Worm (Caenorhabditis elegans): ENCODE results near the gene chmp-7.

DNA sequence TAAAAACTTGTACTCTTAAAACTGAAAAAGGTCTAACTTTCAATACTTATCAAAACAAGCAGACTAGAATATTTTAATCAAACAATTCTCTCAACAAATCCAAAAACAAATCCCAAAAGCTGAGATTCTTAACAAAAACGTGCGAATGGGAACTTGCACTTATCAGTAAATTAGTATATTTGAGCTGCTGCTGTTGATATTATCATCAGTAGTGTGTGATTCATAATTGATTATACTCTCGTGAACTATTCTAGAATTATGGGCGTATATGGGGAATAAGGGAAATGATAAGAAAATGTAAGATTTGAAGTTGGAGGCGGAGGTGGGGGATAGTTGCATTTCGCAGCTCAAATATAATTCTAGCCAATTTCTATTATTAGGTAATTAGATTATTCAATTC is 40.6 kb upstream of the chmp-7 start:
- TF ChIP-seq aly-2 (tag; optimal IDR thresholded peaks at IDR 0.05) (no peak), mdl-1 (tag; optimal IDR thresholded peaks at IDR 0.05) (no peak), snpc-4 (tag; optimal IDR thresholded peaks at IDR 0.05) (no peak), skn-1 (tag; optimal IDR thresholded peaks at IDR 0.05) (peak; percentile 39), ztf-11 (tag; optimal IDR thresholded peaks at IDR 0.05) (no peak), unc-62 (GFP tag; optimal IDR thresholded peaks at IDR 0.05) (no peak), nhr-11 (tag; optimal IDR thresholded peaks at IDR 0.05) (no peak), ama-1 (optimal IDR thresholded peaks at IDR 0.05) (no peak), nhr-76 (tag; optimal IDR thresholded peaks at IDR 0.05) (no peak)
